Fruit fly (Drosophila melanogaster) whole organism, embryonic: ENCODE results near the gene RhoGDI.
A peak's percentile ranks its signal among the peaks of the same experiment; 100 is the strongest.

Source experiments
- Atf6 ChIP-seq: fragments of 200-800 bp; sonication (Bioruptor generic); IDR thresholded peaks from 2 replicates; pipeline ENCODE4 v1.3.6; 2022; ENCODE audit warnings: missing biosample characterization, missing genetic modification characterization
- Awh ChIP-seq: fragments of 200-800 bp; sonication (Bioruptor generic); IDR thresholded peaks from 2 replicates; pipeline ENCODE4, ENCODE4 v1.3.6; 2022; ENCODE audit warnings: missing biosample characterization, missing genetic modification characterization
- B-H2 ChIP-seq: fragments of 200-800 bp; sonication (Bioruptor generic); optimal IDR thresholded peaks from 2 replicates; lab custom pipeline; 2018; ENCODE audit warnings: missing biosample characterization, mild to moderate bottlenecking, missing genetic modification characterization
- Bdp1 ChIP-seq: fragments of 200-800 bp; sonication (Bioruptor generic); optimal IDR thresholded peaks from 3 replicates; lab custom pipeline; 2016; ENCODE audit warnings: missing biosample characterization, missing genetic modification characterization
- CG10543 ChIP-seq: fragments of 200-800 bp; sonication (Bioruptor generic); optimal IDR thresholded peaks from 3 replicates; lab custom pipeline; 2017; ENCODE audit warnings: missing biosample characterization, mild to moderate bottlenecking, missing genetic modification characterization, moderate library complexity
- CG1233 ChIP-seq: fragments of 200-800 bp; sonication (Bioruptor generic); optimal IDR thresholded peaks from 4 replicates; lab custom pipeline; 2018; ENCODE audit warnings: missing biosample characterization, mild to moderate bottlenecking, missing genetic modification characterization
- CG12769 ChIP-seq: fragments of 200-800 bp; sonication (Bioruptor generic); optimal IDR thresholded peaks from 2 replicates; lab custom pipeline; 2019; ENCODE audit warnings: missing biosample characterization, mild to moderate bottlenecking, missing genetic modification characterization, moderate library complexity
- CG13894 ChIP-seq: fragments of 200-800 bp; sonication (Bioruptor generic); optimal IDR thresholded peaks from 3 replicates; lab custom pipeline; 2018; ENCODE audit warnings: missing biosample characterization, mild to moderate bottlenecking, missing genetic modification characterization, moderate library complexity
- CG15696 ChIP-seq: fragments of 200-800 bp; sonication (Bioruptor generic); optimal IDR thresholded peaks from 2 replicates; lab custom pipeline; 2019; ENCODE audit warnings: missing biosample characterization, mild to moderate bottlenecking, missing genetic modification characterization, moderate library complexity
- CG1603 ChIP-seq: fragments of 200-800 bp; sonication (Bioruptor generic); optimal IDR thresholded peaks from 2 replicates; lab custom pipeline; 2019; ENCODE audit warnings: missing biosample characterization, mild to moderate bottlenecking, missing genetic modification characterization, moderate library complexity
- CG18599 ChIP-seq: fragments of 200-800 bp; sonication (Bioruptor generic); optimal IDR thresholded peaks from 3 replicates; lab custom pipeline; 2017; ENCODE audit warnings: missing biosample characterization, missing genetic modification characterization, mild to moderate bottlenecking, moderate library complexity, missing genetic modification reagents
- CG18619 ChIP-seq: fragments of 200-800 bp; sonication (Bioruptor generic); optimal IDR thresholded peaks from 3 replicates; lab custom pipeline; 2017; ENCODE audit warnings: missing biosample characterization, mild to moderate bottlenecking, missing genetic modification characterization
- CG2129 ChIP-seq: fragments of 200-800 bp; sonication (Bioruptor generic); IDR thresholded peaks from 2 replicates; pipeline ENCODE4 v1.3.6; 2022; ENCODE audit warnings: missing biosample characterization, missing genetic modification characterization; ENCODE audit not compliant: partially characterized antibody
- CG2199 ChIP-seq: fragments of 200-800 bp; sonication (Bioruptor generic); IDR thresholded peaks from 3 replicates; pipeline ENCODE4 v1.3.6; 2022; ENCODE audit warnings: missing biosample characterization, missing genetic modification characterization
- CG31224 ChIP-seq: fragments of 200-800 bp; sonication (Bioruptor generic); IDR thresholded peaks from 2 replicates; pipeline ENCODE4 v1.3.6; 2022; ENCODE audit warnings: missing biosample characterization, missing genetic modification characterization
- CG34376 ChIP-seq: fragments of 200-800 bp; sonication (Bioruptor generic); optimal IDR thresholded peaks from 2 replicates; lab custom pipeline; 2018; ENCODE audit warnings: missing biosample characterization, mild to moderate bottlenecking, missing genetic modification characterization
- CG4282 ChIP-seq: fragments of 200-800 bp; sonication (Bioruptor generic); optimal IDR thresholded peaks from 2 replicates; lab custom pipeline; 2016; ENCODE audit warnings: missing biosample characterization, missing genetic modification characterization
- CG4360 ChIP-seq: fragments of 200-800 bp; sonication (Bioruptor generic); IDR thresholded peaks from 2 replicates; pipeline ENCODE4 v1.3.6; 2022; ENCODE audit warnings: missing biosample characterization, missing genetic modification characterization
- CG4404 ChIP-seq: fragments of 200-800 bp; sonication (Bioruptor generic); IDR thresholded peaks from 2 replicates; pipeline ENCODE4 v1.3.6; 2022; ENCODE audit warnings: missing biosample characterization, missing genetic modification characterization
- CG4730 ChIP-seq: fragments of 200-800 bp; sonication (Bioruptor generic); IDR thresholded peaks from 2 replicates; pipeline ENCODE4 v1.3.6; 2022; ENCODE audit warnings: missing biosample characterization, missing genetic modification characterization
- CG6689 ChIP-seq: fragments of 200-800 bp; sonication (Bioruptor generic); IDR thresholded peaks from 2 replicates; pipeline ENCODE4 v1.3.6; 2022; ENCODE audit warnings: missing biosample characterization, missing genetic modification characterization
- CG9437 ChIP-seq: fragments of 200-800 bp; sonication (Bioruptor generic); optimal IDR thresholded peaks from 2 replicates; lab custom pipeline; 2018; ENCODE audit warnings: missing biosample characterization, mild to moderate bottlenecking, missing genetic modification characterization
- Med ChIP-seq: fragments of 200-800 bp; sonication (Bioruptor generic); peaks from one replicate; lab custom pipeline; 2016; ENCODE audit warnings: missing biosample characterization, missing genetic modification characterization, mild to moderate bottlenecking, inconsistent platforms, moderate library complexity
- Pdp1 ChIP-seq, 2 experiments: fragments of 200-800 bp; sonication (Bioruptor generic); optimal IDR thresholded peaks; 3 replicates each; lab custom pipeline; 2016; ENCODE audit warnings: missing biosample characterization in 2 of 2, missing genetic modification characterization in 2 of 2, mild to moderate bottlenecking in 1 of 2, moderate library complexity in 1 of 2
- Xrp1 ChIP-seq: fragments of 200-800 bp; sonication (Bioruptor generic); IDR thresholded peaks from 2 replicates; pipeline ENCODE4 v1.3.6; 2022; ENCODE audit warnings: missing biosample characterization, missing genetic modification characterization
- amos ChIP-seq: fragments of 200-800 bp; sonication (Bioruptor generic); IDR thresholded peaks from 2 replicates; pipeline ENCODE4 v1.3.6; 2022; ENCODE audit warnings: missing biosample characterization, missing genetic modification characterization; ENCODE audit not compliant: partially characterized antibody
- ato ChIP-seq: fragments of 200-800 bp; sonication (Bioruptor generic); IDR thresholded peaks from 2 replicates; pipeline ENCODE4 v1.3.6; 2022; ENCODE audit warnings: missing biosample characterization, missing genetic modification characterization; ENCODE audit not compliant: partially characterized antibody
- chinmo ChIP-seq: fragments of 200-800 bp; sonication (Bioruptor generic); IDR thresholded peaks from 4 replicates; pipeline ENCODE4 v1.3.6; 2022; ENCODE audit warnings: missing biosample characterization, missing genetic modification characterization; ENCODE audit not compliant: partially characterized antibody
- ci ChIP-seq: fragments of 200-800 bp; sonication (Bioruptor generic); IDR thresholded peaks from 3 replicates; pipeline ENCODE4 v1.3.6; 2022; ENCODE audit warnings: missing biosample characterization, missing genetic modification characterization
- dimm ChIP-seq: fragments of 200-800 bp; sonication (Bioruptor generic); IDR thresholded peaks from 2 replicates; pipeline ENCODE4 v1.3.6; 2022; ENCODE audit warnings: missing biosample characterization, missing genetic modification characterization
- ewg ChIP-seq: fragments of 200-800 bp; sonication (Bioruptor generic); optimal IDR thresholded peaks from 3 replicates; lab custom pipeline; 2017; ENCODE audit warnings: mild to moderate bottlenecking, missing biosample characterization, missing genetic modification reagents, missing genetic modification characterization
- exex ChIP-seq: fragments of 200-800 bp; sonication (Bioruptor generic); optimal IDR thresholded peaks from 4 replicates; lab custom pipeline; 2018; ENCODE audit warnings: missing biosample characterization, mild to moderate bottlenecking, missing genetic modification characterization, moderate library complexity
- eyg ChIP-seq: fragments of 200-800 bp; sonication (Bioruptor generic); optimal IDR thresholded peaks from 3 replicates; lab custom pipeline; 2016; ENCODE audit warnings: missing biosample characterization, missing genetic modification characterization
- ftz-f1 ChIP-seq: fragments of 200-800 bp; sonication (Bioruptor generic); optimal IDR thresholded peaks from 2 replicates; lab custom pipeline; 2016; ENCODE audit warnings: missing biosample characterization, missing genetic modification characterization
- gfzf ChIP-seq: fragments of 200-800 bp; sonication (Bioruptor generic); optimal IDR thresholded peaks from 2 replicates; lab custom pipeline; 2016; ENCODE audit warnings: missing biosample characterization, mild to moderate bottlenecking, missing genetic modification characterization, moderate library complexity
- grau ChIP-seq: fragments of 200-800 bp; optimal IDR thresholded peaks from 3 replicates; lab custom pipeline; 2019; ENCODE audit warnings: missing biosample characterization, mild to moderate bottlenecking, missing genetic modification characterization, moderate library complexity
- grn ChIP-seq: fragments of 200-800 bp; sonication (Bioruptor generic); optimal IDR thresholded peaks from 3 replicates; lab custom pipeline; 2017; ENCODE audit warnings: missing biosample characterization, missing genetic modification characterization
- nom ChIP-seq: fragments of 200-800 bp; sonication (Bioruptor generic); optimal IDR thresholded peaks from 2 replicates; lab custom pipeline; 2017; ENCODE audit warnings: missing biosample characterization, missing genetic modification characterization, mild to moderate bottlenecking, moderate library complexity, missing genetic modification reagents
- sd ChIP-seq: fragments of 200-800 bp; sonication (Bioruptor generic); optimal IDR thresholded peaks from 3 replicates; lab custom pipeline; 2018; ENCODE audit warnings: missing biosample characterization, mild to moderate bottlenecking, missing genetic modification characterization, moderate library complexity
- shn ChIP-seq: fragments of 200-800 bp; sonication (Bioruptor generic); optimal IDR thresholded peaks from 3 replicates; lab custom pipeline; 2016; ENCODE audit warnings: missing biosample characterization, missing genetic modification characterization
- slou ChIP-seq: fragments of 200-800 bp; sonication (Bioruptor generic); optimal IDR thresholded peaks from 3 replicates; lab custom pipeline; 2016; ENCODE audit warnings: missing biosample characterization, missing genetic modification characterization
- sqz ChIP-seq: fragments of 200-800 bp; sonication (Bioruptor generic); optimal IDR thresholded peaks from 3 replicates; lab custom pipeline; 2018; ENCODE audit warnings: missing biosample characterization, mild to moderate bottlenecking, missing genetic modification characterization
- sr ChIP-seq: fragments of 200-800 bp; sonication (Bioruptor generic); IDR thresholded peaks from 3 replicates; pipeline ENCODE4 v1.3.6; 2022; ENCODE audit warnings: missing biosample characterization, missing genetic modification characterization
- wek ChIP-seq: fragments of 200-800 bp; sonication (Bioruptor generic); optimal IDR thresholded peaks from 3 replicates; lab custom pipeline; 2018; ENCODE audit warnings: missing biosample characterization, mild to moderate bottlenecking, missing genetic modification characterization, moderate library complexity

The RhoGDI gene

DNA sequence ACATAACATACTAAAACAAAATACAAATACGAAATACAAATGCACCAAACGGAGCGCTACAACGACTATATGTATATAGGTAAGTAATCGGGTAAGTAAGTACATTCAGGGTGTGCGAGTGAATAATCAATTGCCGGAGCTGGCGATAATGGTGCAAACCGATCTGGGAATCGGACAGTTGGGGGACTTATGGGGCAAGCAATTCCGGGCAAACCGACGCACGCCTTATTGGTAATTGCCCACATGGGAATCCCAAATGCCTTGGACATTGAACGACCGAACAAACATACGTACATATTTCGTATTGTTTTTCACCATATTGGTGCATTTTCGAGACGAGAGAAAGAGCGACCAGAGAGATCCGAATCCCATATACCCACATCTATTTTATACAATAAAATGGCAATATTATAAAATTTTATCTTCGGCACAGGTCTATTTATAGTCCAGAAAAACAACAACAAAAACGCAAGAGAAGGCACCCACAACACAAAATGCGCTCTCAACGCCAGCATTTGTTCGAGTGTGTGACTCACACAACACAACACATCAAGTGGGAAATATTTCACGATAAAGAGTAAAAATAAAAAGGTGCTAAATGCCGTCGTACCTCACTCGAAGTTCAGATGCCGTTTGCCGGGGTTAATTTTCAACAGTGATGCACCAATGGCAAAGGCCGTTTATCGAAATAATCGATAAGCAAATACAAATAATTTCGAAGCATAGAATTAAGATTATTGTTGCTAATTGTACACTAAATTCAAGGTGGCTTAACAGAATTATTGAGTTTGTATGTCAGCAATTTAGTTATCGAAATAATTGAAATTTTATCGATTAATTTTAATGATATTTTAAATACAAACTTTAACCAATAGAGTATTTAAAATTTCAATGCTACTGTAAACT lies 28.1 kb upstream of the RhoGDI start (continued):
- peak; percentile 22 for TF ChIP-seq CG1603 (tag; lab: Kevin White, UChicago)
- no peak for TF ChIP-seq CG1233 (GFP tag; lab: Kevin White, UChicago)
- no peak for TF ChIP-seq CG4730 (GFP tag; lab: Robert Waterston, UW)
- peak; percentile 6 for TF ChIP-seq CG9437 (GFP tag; lab: Kevin White, UChicago)
- peak; percentile 22; the same call in 1 of the 2 replicates for TF ChIP-seq CG6689 (GFP tag; lab: Robert Waterston, UW)
- TF ChIP-seq gfzf (GFP tag; lab: Kevin White, UChicago): no peak
- TF ChIP-seq grau (tag; lab: Kevin White, UChicago): peak; percentile 24
- TF ChIP-seq CG2199 (GFP tag; lab: Robert Waterston, UW): peak; percentile 71; the same call in 2 of the 3 replicates
- no peak for TF ChIP-seq sr
- TF ChIP-seq chinmo (GFP tag; lab: Robert Waterston, UW): 0 out of 4 replicates have a peak, but pooled peaks have one; percentile 45
- peak; percentile 72 for TF ChIP-seq sd (tag; lab: Kevin White, UChicago)
- peak; percentile 6 for TF ChIP-seq CG10543 (GFP tag; lab: Kevin White, UChicago)
- no peak for TF ChIP-seq CG4404 (GFP tag; lab: Robert Waterston, UW)
- TF ChIP-seq CG4360 (GFP tag; lab: Robert Waterston, UW): peak; percentile 58; the same call in 1 of the 2 replicates
- TF ChIP-seq nom: peak; percentile 36
- peak in 1 of 2 experiments; percentile 9 for TF ChIP-seq Pdp1 (GFP tag; optimal IDR thresholded peaks at IDR 0.05; lab: Kevin White, UChicago)
- 0 out of 3 replicates have a peak, but pooled peaks have one; percentile 24 for TF ChIP-seq ci (GFP tag; lab: Robert Waterston, UW)
- TF ChIP-seq Xrp1 (GFP tag; lab: Robert Waterston, UW): 0 out of 2 replicates have a peak, but pooled peaks have one; percentile 15

dm6 chr3L:19901486-19902255 lies 26.9 kb upstream of the RhoGDI start:
- no peak for TF ChIP-seq amos (GFP tag; lab: Robert Waterston, UW)
- no peak for TF ChIP-seq ewg (GFP tag; lab: Kevin White, UChicago)
- no peak for TF ChIP-seq grau (tag; lab: Kevin White, UChicago)
- TF ChIP-seq CG10543 (GFP tag; lab: Kevin White, UChicago): peak; percentile 68
- TF ChIP-seq CG18619 (GFP tag; lab: Kevin White, UChicago): no peak
- peak; percentile 40 for TF ChIP-seq sqz (GFP tag; lab: Kevin White, UChicago)
- no peak for TF ChIP-seq Bdp1 (GFP tag; lab: Kevin White, UChicago)
- TF ChIP-seq CG4282 (GFP tag; lab: Kevin White, UChicago): no peak
- no peak for TF ChIP-seq CG2129 (GFP tag; lab: Robert Waterston, UW)
- peak; percentile 39 for TF ChIP-seq Med
- TF ChIP-seq CG12769 (tag; lab: Kevin White, UChicago): peak; percentile 16
- TF ChIP-seq CG13894 (tag; lab: Kevin White, UChicago): peak; percentile 50
- no peak for TF ChIP-seq ato (GFP tag; lab: Robert Waterston, UW)
- TF ChIP-seq exex (tag; lab: Kevin White, UChicago): peak; percentile 79
- no peak for TF ChIP-seq wek
- 0 out of 2 replicates have a peak, but pooled peaks have one; percentile 65 for TF ChIP-seq Awh (GFP tag; lab: Robert Waterston, UW)
- TF ChIP-seq CG18599 (GFP tag; lab: Kevin White, UChicago): peak; percentile 28
- peak in 1 of 2 experiments; percentile 96 for TF ChIP-seq Pdp1 (GFP tag; optimal IDR thresholded peaks at IDR 0.05; lab: Kevin White, UChicago)
- TF ChIP-seq Atf6 (GFP tag; lab: Robert Waterston, UW): no peak
- TF ChIP-seq shn (GFP tag; lab: Kevin White, UChicago): no peak
- no peak for TF ChIP-seq dimm (GFP tag; lab: Robert Waterston, UW)
- no peak for TF ChIP-seq CG31224
- TF ChIP-seq grn (GFP tag; lab: Kevin White, UChicago): peak; percentile 67
- TF ChIP-seq slou: no peak
- peak; percentile 84 for TF ChIP-seq CG34376 (GFP tag; lab: Kevin White, UChicago)
- TF ChIP-seq eyg (GFP tag; lab: Kevin White, UChicago): no peak
- TF ChIP-seq B-H2: no peak
- TF ChIP-seq CG15696 (tag; lab: Kevin White, UChicago): no peak
- TF ChIP-seq ftz-f1 (GFP tag; lab: Kevin White, UChicago): no peak
